Worm (Caenorhabditis elegans) whole organism, young adult: ENCODE measurements around the gene F14D2.19.

Experiments used
- B0019.2 ChIP-seq: fragments of 200-800 bp; sonication (Bioruptor generic); conservative IDR thresholded peaks from 2 replicates; pipeline ENCODE4 v1.3.6; 2022; ENCODE audit warnings: missing genetic modification reagents, missing genetic modification characterization, missing compliant biosample characterization
- B0261.1 ChIP-seq: sonication (generic microtip); optimal IDR thresholded peaks from 2 replicates; lab custom pipeline; 2016; ENCODE audit warnings: mild to moderate bottlenecking, missing genetic modification characterization, moderate library complexity, missing compliant biosample characterization
- D2030.7 ChIP-seq: fragments of 200-800 bp; sonication (Bioruptor generic); IDR thresholded peaks from 2 replicates; pipeline ENCODE4 v1.3.6; 2022; ENCODE audit warnings: missing genetic modification reagents, missing genetic modification characterization, missing compliant biosample characterization
- F10E7.11 ChIP-seq: sonication (generic microtip); optimal IDR thresholded peaks from 2 replicates; lab custom pipeline; 2017; ENCODE audit warnings: mild to moderate bottlenecking, missing genetic modification characterization, moderate library complexity, missing compliant biosample characterization
- F23B12.7 ChIP-seq: sonication (generic microtip); optimal IDR thresholded peaks from 2 replicates; lab custom pipeline; 2017; ENCODE audit warnings: missing genetic modification characterization, mild to moderate bottlenecking, missing compliant biosample characterization, antibody characterized with exemption, moderate library complexity; ENCODE audit not compliant: insufficient read depth
- F39B2.1 ChIP-seq: fragments of 200-800 bp; sonication (Bioruptor generic); IDR thresholded peaks from 2 replicates; pipeline ENCODE4 v1.3.6; 2022; ENCODE audit warnings: missing genetic modification reagents, missing genetic modification characterization, missing compliant biosample characterization
- F52B5.7 ChIP-seq: sonication (generic microtip); optimal IDR thresholded peaks from 2 replicates; lab custom pipeline; 2016; ENCODE audit warnings: mild to moderate bottlenecking, missing genetic modification characterization, missing compliant biosample characterization
- Y53F4B.3 ChIP-seq: fragments of 200-800 bp; sonication (Bioruptor generic); IDR thresholded peaks from 2 replicates; pipeline ENCODE4 v1.3.6; 2022; ENCODE audit warnings: missing genetic modification reagents, missing genetic modification characterization, missing compliant biosample characterization
- Y56A3A.18 ChIP-seq: fragments of 200-800 bp; sonication (Bioruptor generic); IDR thresholded peaks from 2 replicates; pipeline ENCODE4 v1.3.6; 2022; ENCODE audit warnings: missing genetic modification reagents, missing genetic modification characterization, missing compliant biosample characterization
- ccch-3 ChIP-seq: fragments of 200-800 bp; sonication (Bioruptor generic); optimal IDR thresholded peaks from 2 replicates; lab custom pipeline; 2018; ENCODE audit warnings: mild to moderate bottlenecking, missing genetic modification characterization, missing compliant biosample characterization
- cebp-1 ChIP-seq, 2 experiments: fragments of 200-800 bp in 1 of 2; sonication (Bioruptor generic) in 1 of 2; sonication (generic microtip) in 1 of 2; IDR thresholded peaks in 1 of 2; optimal IDR thresholded peaks in 1 of 2; 2 replicates each; pipeline versions ENCODE4 v1.3.6 to Lab custom; 2017 to 2022; ENCODE audit warnings: missing compliant biosample characterization in 2 of 2, missing genetic modification characterization in 2 of 2, mild to moderate bottlenecking in 1 of 2, missing genetic modification reagents in 1 of 2, moderate library complexity in 1 of 2
- ceh-27 ChIP-seq: fragments of 200-800 bp; sonication (Bioruptor generic); optimal IDR thresholded peaks from 2 replicates; lab custom pipeline; 2018; ENCODE audit warnings: mild to moderate bottlenecking, missing genetic modification characterization, moderate library complexity, missing compliant biosample characterization
- ceh-58 ChIP-seq: fragments of 200-800 bp; sonication (Bioruptor generic); IDR thresholded peaks from 2 replicates; pipeline ENCODE4 v1.3.6; 2022; ENCODE audit warnings: missing genetic modification characterization, missing compliant biosample characterization
- ceh-91 ChIP-seq: fragments of 200-800 bp; sonication (Bioruptor generic); IDR thresholded peaks from 2 replicates; pipeline ENCODE4 v1.3.6; 2022; ENCODE audit warnings: missing genetic modification reagents, missing genetic modification characterization, missing compliant biosample characterization
- chd-7 ChIP-seq: sonication (generic microtip); optimal IDR thresholded peaks from 2 replicates; lab custom pipeline; 2016; ENCODE audit warnings: mild to moderate bottlenecking, missing genetic modification characterization, moderate library complexity, missing compliant biosample characterization
- dox-1 ChIP-seq: fragments of 200-800 bp; sonication (Bioruptor generic); IDR thresholded peaks from 2 replicates; pipeline ENCODE4 v1.3.6; 2022; ENCODE audit warnings: missing genetic modification reagents, missing genetic modification characterization, missing compliant biosample characterization
- efl-1 ChIP-seq: fragments of 150-350 bp; optimal IDR thresholded peaks from 2 replicates; lab custom pipeline; 2014; ENCODE audit warnings: missing biosample characterization, missing genetic modification reagents, missing genetic modification characterization
- egrh-3 ChIP-seq: fragments of 200-800 bp; sonication (Bioruptor generic); IDR thresholded peaks from 2 replicates; pipeline ENCODE4 v1.3.6; 2022; ENCODE audit warnings: missing genetic modification reagents, missing genetic modification characterization, missing compliant biosample characterization
- ets-4 ChIP-seq: fragments of 200-800 bp; sonication (Bioruptor generic); optimal IDR thresholded peaks from 2 replicates; lab custom pipeline; 2018; ENCODE audit warnings: mild to moderate bottlenecking, missing genetic modification characterization, missing compliant biosample characterization
- gei-17 ChIP-seq: fragments of 200-800 bp; sonication (Bioruptor generic); optimal IDR thresholded peaks from 2 replicates; lab custom pipeline; 2018; ENCODE audit warnings: mild to moderate bottlenecking, missing genetic modification characterization, missing compliant biosample characterization
- him-1 ChIP-seq: sonication (generic microtip); optimal IDR thresholded peaks from 2 replicates; lab custom pipeline; 2016; ENCODE audit warnings: missing genotype, missing genetic modification reagents, missing genetic modification characterization, missing compliant biosample characterization
- hlh-26 ChIP-seq: fragments of 200-800 bp; sonication (Bioruptor generic); conservative IDR thresholded peaks from 2 replicates; pipeline ENCODE4 v1.3.6; 2022; ENCODE audit warnings: missing genetic modification reagents, missing genetic modification characterization, missing compliant biosample characterization
- hmg-1.2 ChIP-seq: fragments of 200-800 bp; sonication (Bioruptor generic); IDR thresholded peaks from 2 replicates; pipeline ENCODE4 v1.3.6; 2022; ENCODE audit warnings: missing genetic modification reagents, missing genetic modification characterization, missing compliant biosample characterization
- lin-26 ChIP-seq: fragments of 200-800 bp; sonication (Bioruptor generic); IDR thresholded peaks from 2 replicates; pipeline ENCODE4 v1.3.6; 2022; ENCODE audit warnings: missing genetic modification reagents, missing genetic modification characterization, missing compliant biosample characterization
- lir-1 ChIP-seq: fragments of 200-800 bp; sonication (Bioruptor generic); conservative IDR thresholded peaks from 2 replicates; pipeline ENCODE4 v1.3.6; 2022; ENCODE audit warnings: missing genetic modification reagents, missing genetic modification characterization, missing compliant biosample characterization
- lsl-1 ChIP-seq: fragments of 200-800 bp; sonication (Bioruptor generic); optimal IDR thresholded peaks from 2 replicates; lab custom pipeline; 2018; ENCODE audit warnings: mild to moderate bottlenecking, missing genetic modification characterization, moderate library complexity, missing compliant biosample characterization
- mcd-1 ChIP-seq: fragments of 200-800 bp; sonication (Bioruptor generic); IDR thresholded peaks from 2 replicates; pipeline ENCODE4 v1.3.6; 2022; ENCODE audit warnings: missing genetic modification reagents, missing genetic modification characterization, missing compliant biosample characterization
- mel-28 ChIP-seq: sonication (generic microtip); optimal IDR thresholded peaks from 2 replicates; lab custom pipeline; 2016; ENCODE audit warnings: borderline replicate concordance, mild to moderate bottlenecking, missing genetic modification characterization, missing compliant biosample characterization
- nfya-1 ChIP-seq: sonication (generic microtip); optimal IDR thresholded peaks from 2 replicates; lab custom pipeline; 2017; ENCODE audit warnings: antibody characterized with exemption, missing compliant biosample characterization, missing genetic modification characterization, borderline replicate concordance; ENCODE audit not compliant: insufficient read depth
- nfyb-1 ChIP-seq: fragments of 200-800 bp; sonication (Bioruptor generic); IDR thresholded peaks from 2 replicates; pipeline ENCODE4 v1.3.6; 2022; ENCODE audit warnings: missing genetic modification reagents, missing genetic modification characterization, missing compliant biosample characterization
- nhr-120 ChIP-seq: fragments of 200-800 bp; sonication (Bioruptor generic); IDR thresholded peaks from 2 replicates; pipeline ENCODE4 v1.3.6; 2022; ENCODE audit warnings: missing genetic modification characterization, missing compliant biosample characterization
- nhr-80 ChIP-seq: sonication (generic microtip); optimal IDR thresholded peaks from 2 replicates; lab custom pipeline; 2016; ENCODE audit warnings: missing genetic modification characterization, missing compliant biosample characterization
- pbrm-1 ChIP-seq: fragments of 200-800 bp; sonication (Bioruptor generic); IDR thresholded peaks from 2 replicates; pipeline ENCODE4 v1.3.6; 2022; ENCODE audit warnings: missing genetic modification reagents, missing genetic modification characterization, missing compliant biosample characterization
- rcor-1 ChIP-seq: fragments of 200-800 bp; sonication (Bioruptor generic); IDR thresholded peaks from 2 replicates; pipeline ENCODE4 v1.3.6; 2022; ENCODE audit warnings: missing genetic modification reagents, missing genetic modification characterization, missing compliant biosample characterization
- snpc-1.1 ChIP-seq: sonication (generic microtip); optimal IDR thresholded peaks from 2 replicates; lab custom pipeline; 2017; ENCODE audit warnings: missing genetic modification characterization, mild to moderate bottlenecking, missing compliant biosample characterization, antibody characterized with exemption, moderate library complexity, missing genotype, missing genetic modification reagents; ENCODE audit not compliant: insufficient read depth
- somi-1 ChIP-seq: fragments of 200-800 bp; sonication (Bioruptor generic); optimal IDR thresholded peaks from 2 replicates; lab custom pipeline; 2018; ENCODE audit warnings: mild to moderate bottlenecking, missing genetic modification characterization, missing compliant biosample characterization
- tlf-1 ChIP-seq: fragments of 200-800 bp; sonication (Bioruptor generic); optimal IDR thresholded peaks from 2 replicates; lab custom pipeline; 2018; ENCODE audit warnings: mild to moderate bottlenecking, missing genetic modification characterization, missing compliant biosample characterization
- ztf-18 ChIP-seq: sonication (generic microtip); optimal IDR thresholded peaks from 2 replicates; lab custom pipeline; 2016; ENCODE audit warnings: missing genotype, mild to moderate bottlenecking, missing genetic modification characterization, missing compliant biosample characterization
- ztf-25 ChIP-seq: fragments of 200-800 bp; sonication (Bioruptor generic); IDR thresholded peaks from 2 replicates; pipeline ENCODE4 v1.3.6; 2022; ENCODE audit warnings: missing genetic modification reagents, missing genetic modification characterization, missing compliant biosample characterization

The F14D2.19 gene

DNA sequence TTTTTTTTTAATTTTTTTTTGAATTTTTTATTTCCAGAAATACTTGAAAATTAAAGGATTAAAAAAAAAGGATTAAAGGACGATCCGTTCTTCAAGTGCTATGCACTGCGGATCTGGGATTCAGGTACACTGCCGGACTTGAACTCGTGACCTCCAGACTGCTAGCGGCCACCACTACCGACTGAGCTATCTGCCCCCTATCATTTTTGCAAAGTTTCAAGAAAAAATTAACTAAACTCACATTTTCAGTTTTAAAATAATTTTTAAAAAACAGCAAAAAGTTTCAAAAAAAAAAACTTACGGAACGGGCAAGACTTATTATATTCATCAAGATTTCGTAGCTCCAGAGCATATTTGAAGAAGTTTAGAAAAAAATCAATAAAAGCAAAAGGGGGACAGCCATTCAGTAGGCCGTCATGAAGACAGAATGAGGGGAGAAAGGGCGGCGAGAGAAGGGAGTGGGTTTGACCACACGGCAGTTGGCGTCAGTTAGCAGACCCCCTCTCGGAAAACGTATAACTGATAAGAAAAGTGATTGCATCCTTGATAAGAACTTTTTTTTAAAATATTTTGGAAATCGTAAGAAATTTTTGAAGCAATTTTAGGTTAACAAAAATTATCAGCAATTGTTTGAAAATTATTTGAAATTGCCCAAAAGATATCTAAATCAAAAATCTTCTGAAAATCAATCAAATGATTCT is 25.8 kb downstream of the F14D2.19 start (continued):
- no peak for TF ChIP-seq Y53F4B.3 (GFP tag; lab: Robert Waterston, UW)
- TF ChIP-seq him-1 (tag; lab: Kevin White, UChicago), result peak; percentile 4
- no peak for TF ChIP-seq gei-17
- TF ChIP-seq ets-4 (GFP tag; lab: Kevin White, UChicago), result no peak
- TF ChIP-seq nhr-80, result peak; percentile 41
- no peak for TF ChIP-seq F39B2.1
- no peak for TF ChIP-seq ztf-18 (tag; lab: Kevin White, UChicago)
- no peak; the same call in 1 of the 2 replicates for TF ChIP-seq rcor-1 (GFP tag; lab: Robert Waterston, UW)
- TF ChIP-seq ceh-27 (GFP tag; lab: Kevin White, UChicago), result no peak
- TF ChIP-seq efl-1 (GFP tag; lab: Kevin White, UChicago), result no peak
- TF ChIP-seq ceh-91 (GFP tag; lab: Robert Waterston, UW), result no peak
- no peak for TF ChIP-seq snpc-1.1 (tag; lab: Kevin White, UChicago)
- no peak for TF ChIP-seq hlh-26 (GFP tag; lab: Robert Waterston, UW)
- TF ChIP-seq F10E7.11 (tag; lab: Kevin White, UChicago), result no peak
- no peak for TF ChIP-seq ceh-58 (GFP tag; lab: Robert Waterston, UW)

DNA sequence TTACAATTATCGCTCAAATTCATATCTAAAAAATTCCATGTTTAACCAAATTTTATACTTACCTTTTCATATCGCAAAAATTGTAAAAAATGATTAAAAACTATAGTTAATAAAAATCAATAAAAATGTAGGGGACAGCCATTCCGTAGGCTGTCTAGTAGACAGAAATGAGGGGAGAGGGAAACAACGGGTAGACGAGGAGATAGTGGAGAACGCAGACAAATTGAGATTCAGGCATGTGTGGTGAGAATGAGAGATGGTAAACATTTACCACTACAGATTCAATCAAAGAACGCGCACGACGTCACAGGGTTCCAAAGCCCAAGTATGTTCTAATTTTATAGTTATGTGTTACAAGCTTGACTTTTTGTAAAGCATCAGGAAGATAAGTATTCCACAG is 33.4 kb downstream of the F14D2.19 start:
- TF ChIP-seq cebp-1 (GFP tag; IDR thresholded peaks at IDR 0.05; lab: Robert Waterston, UW) (no peak), cebp-1 (tag; optimal IDR thresholded peaks at IDR 0.05; lab: Kevin White, UChicago) (peak; percentile 42), nhr-80 (peak; percentile 47), hmg-1.2 (GFP tag; lab: Robert Waterston, UW) (0 out of 2 replicates have a peak, but pooled peaks have one; percentile 19), dox-1 (GFP tag; lab: Robert Waterston, UW) (no peak), egrh-3 (no peak), snpc-1.1 (tag; lab: Kevin White, UChicago) (no peak), B0019.2 (GFP tag; lab: Robert Waterston, UW) (no peak), lsl-1 (GFP tag; lab: Kevin White, UChicago) (no peak), pbrm-1 (0 out of 2 replicates have a peak, but pooled peaks have one; percentile 35), nfyb-1 (0 out of 2 replicates have a peak, but pooled peaks have one; percentile 33), F23B12.7 (tag; lab: Kevin White, UChicago) (peak; percentile 53), nhr-120 (GFP tag; lab: Robert Waterston, UW) (no peak), chd-7 (tag; lab: Kevin White, UChicago) (no peak), ccch-3 (GFP tag; lab: Kevin White, UChicago) (no peak)
- TF ChIP-seq, all 124 proteins: peak for 6

DNA sequence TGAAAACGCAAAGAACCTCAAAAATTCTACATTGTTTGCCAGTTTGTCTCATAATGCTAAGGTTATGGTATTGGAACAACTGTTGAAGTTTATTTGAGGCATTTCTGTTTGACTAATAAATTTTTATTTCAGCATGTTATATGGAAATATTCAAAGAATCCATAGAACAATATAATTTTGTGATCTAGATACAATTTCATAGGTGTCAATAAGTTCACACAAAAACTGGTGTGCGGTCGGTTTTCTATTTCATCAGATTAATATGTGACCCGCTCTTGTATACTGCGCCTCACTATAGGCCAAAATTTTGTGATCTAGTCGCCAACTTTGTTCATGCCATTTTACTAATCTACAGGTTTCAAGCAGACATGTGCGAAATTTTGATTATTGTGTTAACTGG is 37.5 kb downstream of the F14D2.19 start, which contains the start of gene btb-22:
btb-22 (plus strand) TSS at position 301 of the 400 bp plus-strand sequence.
- TF ChIP-seq nfya-1 (tag; lab: Kevin White, UChicago) (no peak), ets-4 (GFP tag; lab: Kevin White, UChicago) (no peak)
- TF ChIP-seq, all 124 proteins: peak for 0

DNA sequence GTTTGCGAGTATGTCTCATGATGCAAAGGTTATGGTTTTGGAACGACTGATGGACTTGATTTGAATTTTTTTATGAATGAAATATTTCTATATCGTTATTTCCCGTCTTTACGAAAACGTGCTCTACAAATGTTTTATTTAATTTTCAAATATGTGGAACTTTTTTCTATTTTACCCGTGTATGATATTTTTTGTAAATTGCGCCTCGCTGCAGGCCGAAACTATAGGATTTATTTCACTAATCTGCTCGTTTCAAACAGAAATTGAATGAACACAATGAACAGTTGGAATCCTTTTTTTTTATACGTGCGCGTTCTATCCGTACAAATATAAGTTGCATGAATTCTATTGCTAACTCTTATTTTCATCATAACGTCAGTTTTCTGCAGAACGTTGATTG is 39.0 kb downstream of the F14D2.19 start, which contains the start of gene btb-18:
btb-18 (plus strand) TSS at position 301 of the 400 bp plus-strand sequence.
- no peak for TF ChIP-seq F52B5.7
- TF ChIP-seq tlf-1, result no peak
- no peak for TF ChIP-seq somi-1 (GFP tag; lab: Kevin White, UChicago)
- no peak for TF ChIP-seq ztf-25
- TF ChIP-seq B0261.1 (tag; lab: Kevin White, UChicago), result no peak
- TF ChIP-seq lin-26, result no peak
- no peak for TF ChIP-seq him-1 (tag; lab: Kevin White, UChicago)
- no peak for TF ChIP-seq D2030.7 (GFP tag; lab: Robert Waterston, UW)
- TF ChIP-seq Y56A3A.18 (GFP tag; lab: Robert Waterston, UW), result no peak
- no peak for TF ChIP-seq snpc-1.1 (tag; lab: Kevin White, UChicago)
- no peak for TF ChIP-seq mcd-1 (GFP tag; lab: Robert Waterston, UW)
- no peak for TF ChIP-seq lir-1
- no peak for TF ChIP-seq mel-28 (tag; lab: Kevin White, UChicago)
- TF ChIP-seq, all 124 proteins: peak for 0
